Fruit fly (Drosophila melanogaster): ENCODE results near the gene Osi11.

The Osi11 gene

dm6 chr3R:6241289-6241688, 27.3 kb downstream of the Osi11 start (continued):
- TF ChIP-seq Fer1 (GFP tag; optimal IDR thresholded peaks at IDR 0.05), result no peak
- TF ChIP-seq ham (GFP tag; IDR thresholded peaks at IDR 0.05), result no peak
- TF ChIP-seq HLHmδ (GFP tag; optimal IDR thresholded peaks at IDR 0.05), result no peak
- TF ChIP-seq al (GFP tag; IDR thresholded peaks at IDR 0.05), result no peak
- no peak for TF ChIP-seq schlank (tag; optimal IDR thresholded peaks at IDR 0.05)
- no peak for TF ChIP-seq CG7987 (GFP tag; optimal IDR thresholded peaks at IDR 0.05)
- TF ChIP-seq H15 (GFP tag; IDR thresholded peaks at IDR 0.05), result no peak
- no peak for TF ChIP-seq E2f1 (GFP tag; IDR thresholded peaks at IDR 0.05)
- no peak for TF ChIP-seq insv (GFP tag; optimal IDR thresholded peaks at IDR 0.05)
- TF ChIP-seq Xrp1 (GFP tag; IDR thresholded peaks at IDR 0.05), result 0 out of 2 replicates have a peak, but pooled peaks have one; percentile 7
- TF ChIP-seq CG31388 (GFP tag; optimal IDR thresholded peaks at IDR 0.05), result no peak
- no peak for TF ChIP-seq CHES-1-like (GFP tag; optimal IDR thresholded peaks at IDR 0.05)
- no peak for TF ChIP-seq hb (GFP tag; IDR thresholded peaks at IDR 0.05; ENCODE audit: partially characterized antibody)
- TF ChIP-seq CG15073 (GFP tag; optimal IDR thresholded peaks at IDR 0.05), result no peak
- TF ChIP-seq eyg (GFP tag; optimal IDR thresholded peaks at IDR 0.05), result no peak

- TF ChIP-seq Blimp-1 (GFP tag; optimal IDR thresholded peaks at IDR 0.05), result peak; percentile 93
- TF ChIP-seq CG9876 (GFP tag; optimal IDR thresholded peaks at IDR 0.05), result no peak
- no peak for TF ChIP-seq Sox100B (GFP tag; optimal IDR thresholded peaks at IDR 0.05)
- TF ChIP-seq CG6813 (GFP tag; optimal IDR thresholded peaks at IDR 0.05), result no peak
These were observed 28.3 kb downstream of the Osi11 start for dm6 chr3R:6240263-6240662.

DNA sequence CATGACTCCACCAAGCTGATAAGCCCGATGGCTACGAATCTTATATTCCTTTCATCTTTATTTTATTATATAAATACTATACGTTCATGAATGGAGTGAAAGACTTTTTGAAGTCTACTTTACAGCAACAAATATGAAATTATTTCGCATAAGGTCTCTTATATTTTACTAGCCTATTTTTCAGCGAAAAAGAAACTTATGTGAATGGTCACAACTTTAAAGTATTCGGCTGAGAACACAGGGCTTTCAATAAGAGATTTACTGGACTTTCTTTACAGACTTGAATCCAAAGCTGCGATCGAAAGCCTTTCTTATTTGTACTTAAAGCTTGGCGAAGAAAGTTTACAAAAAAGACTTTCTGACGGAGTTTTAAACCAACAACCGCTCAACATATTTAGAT, 29.6 kb downstream of the Osi11 start:
- TF ChIP-seq CG9437 (GFP tag; optimal IDR thresholded peaks at IDR 0.05) (no peak), CTCF (GFP tag; optimal IDR thresholded peaks at IDR 0.05) (peak; percentile 46), CG30431 (GFP tag; optimal IDR thresholded peaks at IDR 0.05) (no peak), Pdp1 (GFP tag; optimal IDR thresholded peaks at IDR 0.05) (peak in 1 of 2 experiments; percentile 58), BEAF-32 (GFP tag; optimal IDR thresholded peaks at IDR 0.05) (no peak), CG30403 (GFP tag; optimal IDR thresholded peaks at IDR 0.05) (no peak), ewg (GFP tag; optimal IDR thresholded peaks at IDR 0.05) (no peak), fu2 (GFP tag; optimal IDR thresholded peaks at IDR 0.05) (no peak), CG3995 (GFP tag; optimal IDR thresholded peaks at IDR 0.05) (peak; percentile 82)

DNA sequence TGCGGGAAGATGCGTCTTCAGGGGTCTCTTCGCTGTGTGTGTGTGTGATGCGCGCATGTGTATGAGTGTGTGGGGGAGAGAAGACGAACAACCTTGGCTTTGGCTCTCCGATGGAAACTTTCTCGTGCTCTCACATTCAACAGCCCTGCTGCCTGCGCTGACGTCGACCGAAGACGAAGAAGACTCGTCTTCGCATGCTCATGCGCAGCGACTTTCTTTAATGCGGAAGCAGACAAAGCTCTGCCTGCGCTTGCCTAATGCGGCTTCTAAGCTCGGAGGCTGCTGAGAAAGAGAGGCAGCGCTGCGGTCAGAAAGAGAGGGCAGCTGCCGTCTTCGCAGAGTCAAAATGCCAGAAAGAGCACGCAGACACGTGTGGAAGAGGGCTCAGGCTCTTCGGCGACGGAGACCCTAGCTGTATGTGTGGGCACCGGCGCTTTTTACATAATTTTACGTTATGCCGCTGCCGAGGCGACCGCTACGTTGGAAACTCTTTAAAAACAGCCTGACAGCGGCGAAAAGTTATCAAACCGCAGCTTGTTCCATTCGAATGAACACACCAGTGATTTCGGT, 34.3 kb downstream of the Osi11 start, which contains the start of gene Osi6:
Gene Osi6, plus strand, starts transcription at position 520 of the 570 bp plus-strand sequence.
- TF ChIP-seq pros (GFP tag; optimal IDR thresholded peaks at IDR 0.05) (peak; percentile 90), CG5953 (GFP tag; IDR thresholded peaks at IDR 0.05) (0 out of 2 replicates have a peak, but pooled peaks have one; percentile 12), lab (GFP tag; optimal IDR thresholded peaks at IDR 0.05) (no peak), sr (GFP tag; IDR thresholded peaks at IDR 0.05) (0 out of 3 replicates have a peak, but pooled peaks have one; percentile 20), cg (GFP tag; optimal IDR thresholded peaks at IDR 0.05) (peak; percentile 46), Pdp1 (GFP tag; optimal IDR thresholded peaks at IDR 0.05) (peak in 1 of 2 experiments; percentile 40), CG18619 (GFP tag; optimal IDR thresholded peaks at IDR 0.05) (no peak), CG3163 (GFP tag; optimal IDR thresholded peaks at IDR 0.05) (peak; percentile 33), Trl (optimal IDR thresholded peaks at IDR 0.05) (peak in 1 of 2 experiments; percentile 30), Trl (GFP tag; optimal IDR thresholded peaks at IDR 0.05) (no peak), Eip74EF (GFP tag; optimal IDR thresholded peaks at IDR 0.05) (peak in 1 of 2 experiments; percentile 85), klu (GFP tag; IDR thresholded peaks at IDR 0.05) (no peak), dmrt11E (tag; optimal IDR thresholded peaks at IDR 0.05) (no peak)
